Fruit fly (Drosophila melanogaster) whole organism, embryonic: ENCODE data around the gene CG12818.

Experiments used
- C15 ChIP-seq: fragments of 200-800 bp; sonication (Bioruptor generic); IDR thresholded peaks from 3 replicates; pipeline ENCODE4 v1.3.6; 2022; ENCODE audit warnings: missing biosample characterization, missing genetic modification characterization
- CG12299 ChIP-seq: fragments of 200-800 bp; sonication (Bioruptor generic); optimal IDR thresholded peaks from 2 replicates; lab custom pipeline; 2018; ENCODE audit warnings: missing biosample characterization, mild to moderate bottlenecking, missing genetic modification characterization
- CG12769 ChIP-seq: fragments of 200-800 bp; sonication (Bioruptor generic); optimal IDR thresholded peaks from 2 replicates; lab custom pipeline; 2019; ENCODE audit warnings: missing biosample characterization, mild to moderate bottlenecking, missing genetic modification characterization, moderate library complexity
- CG14441 ChIP-seq: fragments of 200-800 bp; sonication (Bioruptor generic); IDR thresholded peaks from 2 replicates; pipeline ENCODE4 v1.3.6; 2022; ENCODE audit warnings: missing biosample characterization, missing genetic modification characterization
- CG15479 ChIP-seq: fragments of 200-800 bp; sonication (Bioruptor generic); optimal IDR thresholded peaks from 3 replicates; lab custom pipeline; 2019; ENCODE audit warnings: missing biosample characterization, mild to moderate bottlenecking, missing genetic modification characterization, moderate library complexity
- CG16863 ChIP-seq: fragments of 200-800 bp; sonication (Bioruptor generic); optimal IDR thresholded peaks from 3 replicates; lab custom pipeline; 2016; ENCODE audit warnings: missing biosample characterization, missing genetic modification characterization
- CG18262 ChIP-seq: fragments of 200-800 bp; optimal IDR thresholded peaks from 3 replicates; lab custom pipeline; 2019; ENCODE audit warnings: missing biosample characterization, mild to moderate bottlenecking, missing genetic modification characterization, moderate library complexity
- CG2678 ChIP-seq: fragments of 200-800 bp; sonication (Bioruptor generic); optimal IDR thresholded peaks from 3 replicates; lab custom pipeline; 2019; ENCODE audit warnings: missing biosample characterization, mild to moderate bottlenecking, missing genetic modification characterization, moderate library complexity
- CG31365 ChIP-seq: fragments of 200-800 bp; sonication (Bioruptor generic); optimal IDR thresholded peaks from 2 replicates; lab custom pipeline; 2018; ENCODE audit warnings: missing biosample characterization, mild to moderate bottlenecking, missing genetic modification characterization
- CG31441 ChIP-seq: fragments of 200-800 bp; sonication (Bioruptor generic); IDR thresholded peaks from 2 replicates; pipeline ENCODE4 v1.3.6; 2022; ENCODE audit warnings: missing biosample characterization, missing genetic modification characterization
- CG4360 ChIP-seq: fragments of 200-800 bp; sonication (Bioruptor generic); IDR thresholded peaks from 2 replicates; pipeline ENCODE4 v1.3.6; 2022; ENCODE audit warnings: missing biosample characterization, missing genetic modification characterization
- CG4617 ChIP-seq: fragments of 200-800 bp; sonication (Bioruptor generic); optimal IDR thresholded peaks from 3 replicates; lab custom pipeline; 2016; ENCODE audit warnings: missing biosample characterization, missing genetic modification characterization, borderline replicate concordance
- CG4730 ChIP-seq: fragments of 200-800 bp; sonication (Bioruptor generic); IDR thresholded peaks from 2 replicates; pipeline ENCODE4 v1.3.6; 2022; ENCODE audit warnings: missing biosample characterization, missing genetic modification characterization
- CG6689 ChIP-seq: fragments of 200-800 bp; sonication (Bioruptor generic); IDR thresholded peaks from 2 replicates; pipeline ENCODE4 v1.3.6; 2022; ENCODE audit warnings: missing biosample characterization, missing genetic modification characterization
- CG8388 ChIP-seq: fragments of 200-800 bp; sonication (Bioruptor generic); optimal IDR thresholded peaks from 2 replicates; lab custom pipeline; 2019; ENCODE audit warnings: missing biosample characterization, mild to moderate bottlenecking, missing genetic modification characterization, moderate library complexity
- CG9727 ChIP-seq: fragments of 200-800 bp; sonication (Bioruptor generic); optimal IDR thresholded peaks from 3 replicates; lab custom pipeline; 2017; ENCODE audit warnings: missing biosample characterization, mild to moderate bottlenecking, missing genetic modification characterization
- CG9876 ChIP-seq: fragments of 200-800 bp; sonication (Bioruptor generic); optimal IDR thresholded peaks from 2 replicates; lab custom pipeline; 2016; ENCODE audit warnings: missing biosample characterization, missing genetic modification characterization
- CTCF ChIP-seq: fragments of 200-800 bp; sonication (Bioruptor generic); optimal IDR thresholded peaks from 2 replicates; lab custom pipeline; 2017; ENCODE audit warnings: missing biosample characterization, mild to moderate bottlenecking, missing genetic modification characterization, moderate library complexity
- CkIIα-i1 ChIP-seq: fragments of 200-800 bp; sonication (Bioruptor generic); IDR thresholded peaks from 2 replicates; pipeline ENCODE4 v1.3.6; 2022; ENCODE audit warnings: missing biosample characterization, missing genetic modification characterization
- D ChIP-seq, 2 experiments: fragments of 200-800 bp in 1 of 2; fragments of >200 bp in 1 of 2; sonication (Bioruptor generic) in 1 of 2; optimal IDR thresholded peaks; 2 replicates in 1 of 2; 3 replicates in 1 of 2; lab custom pipeline; 2017; ENCODE audit warnings: mild to moderate bottlenecking in 1 of 2, missing biosample characterization in 1 of 2, missing genetic modification characterization in 1 of 2, missing genetic modification reagents in 1 of 2
- Dll ChIP-seq: fragments of 200-800 bp; sonication (Bioruptor generic); IDR thresholded peaks from 4 replicates; pipeline ENCODE4 v1.3.6; 2022; ENCODE audit warnings: missing biosample characterization, missing genetic modification characterization; ENCODE audit not compliant: partially characterized antibody
- Fer3 ChIP-seq: fragments of 200-800 bp; sonication (Bioruptor generic); optimal IDR thresholded peaks from 2 replicates; lab custom pipeline; 2018; ENCODE audit warnings: missing biosample characterization, mild to moderate bottlenecking, missing genetic modification characterization, moderate library complexity
- Hmr ChIP-seq: fragments of 200-800 bp; sonication (Bioruptor generic); optimal IDR thresholded peaks from 3 replicates; lab custom pipeline; 2017; ENCODE audit warnings: mild to moderate bottlenecking, missing biosample characterization, missing genetic modification reagents, missing genetic modification characterization
- Hr3 ChIP-seq: fragments of 200-800 bp; sonication (Bioruptor generic); optimal IDR thresholded peaks from 3 replicates; lab custom pipeline; 2016; ENCODE audit warnings: missing biosample characterization, missing genetic modification characterization
- Hsf ChIP-seq: fragments of 200-800 bp; sonication (Bioruptor generic); optimal IDR thresholded peaks from 3 replicates; lab custom pipeline; 2016; ENCODE audit warnings: missing biosample characterization, missing genetic modification characterization
- MBD-R2 ChIP-seq: fragments of 200-800 bp; sonication (Bioruptor generic); IDR thresholded peaks from 2 replicates; pipeline ENCODE4 v1.3.6; 2022; ENCODE audit warnings: missing biosample characterization, missing genetic modification characterization
- NFAT ChIP-seq: fragments of 200-800 bp; sonication (Bioruptor generic); IDR thresholded peaks from 2 replicates; pipeline ENCODE4 v1.3.6; 2022; ENCODE audit warnings: missing biosample characterization, missing genetic modification characterization
- Spps ChIP-seq: fragments of 200-800 bp; sonication (Bioruptor generic); optimal IDR thresholded peaks from 2 replicates; lab custom pipeline; 2018; ENCODE audit warnings: missing biosample characterization, mild to moderate bottlenecking, missing genetic modification characterization
- Taf1 ChIP-seq: fragments of 200-800 bp; sonication (Bioruptor generic); IDR thresholded peaks from 2 replicates; pipeline ENCODE4 v1.3.6; 2022; ENCODE audit warnings: missing biosample characterization, missing genetic modification characterization
- Tbp ChIP-seq: fragments of >200 bp; optimal IDR thresholded peaks from 2 replicates; lab custom pipeline; 2018; ENCODE audit warnings: missing biosample characterization, missing genetic modification characterization
- caup ChIP-seq: fragments of 200-800 bp; sonication (Bioruptor generic); optimal IDR thresholded peaks from 3 replicates; lab custom pipeline; 2017; ENCODE audit warnings: missing biosample characterization, mild to moderate bottlenecking, missing genetic modification characterization, moderate library complexity; ENCODE audit not compliant: severe bottlenecking
- dm ChIP-seq: fragments of 200-800 bp; sonication (Bioruptor generic); optimal IDR thresholded peaks from 3 replicates; lab custom pipeline; 2016; ENCODE audit warnings: missing biosample characterization, missing genetic modification characterization
- esg ChIP-seq: fragments of 200-800 bp; sonication (Bioruptor generic); conservative IDR thresholded peaks from 2 replicates; pipeline ENCODE4 v1.3.6; 2022; ENCODE audit warnings: missing biosample characterization, missing genetic modification characterization
- ewg ChIP-seq: fragments of 200-800 bp; sonication (Bioruptor generic); optimal IDR thresholded peaks from 3 replicates; lab custom pipeline; 2017; ENCODE audit warnings: mild to moderate bottlenecking, missing biosample characterization, missing genetic modification reagents, missing genetic modification characterization
- fd96Cb ChIP-seq: fragments of 200-800 bp; sonication (Bioruptor generic); optimal IDR thresholded peaks from 2 replicates; lab custom pipeline; 2018; ENCODE audit warnings: missing biosample characterization, mild to moderate bottlenecking, missing genetic modification characterization, moderate library complexity
- h ChIP-seq: fragments of >200 bp; optimal IDR thresholded peaks from 2 replicates; lab custom pipeline; 2017
- her ChIP-seq: fragments of 200-800 bp; sonication (Bioruptor generic); optimal IDR thresholded peaks from 2 replicates; lab custom pipeline; 2016; ENCODE audit warnings: missing biosample characterization, missing genetic modification characterization
- jigr1 ChIP-seq: fragments of 200-800 bp; sonication (Bioruptor generic); IDR thresholded peaks from 3 replicates; pipeline ENCODE4 v1.3.6; 2022; ENCODE audit warnings: missing biosample characterization, missing genetic modification characterization
- jumu ChIP-seq: fragments of 200-800 bp; sonication (Bioruptor generic); optimal IDR thresholded peaks from 3 replicates; lab custom pipeline; 2016; ENCODE audit warnings: missing biosample characterization, missing genetic modification characterization
- lmd ChIP-seq: fragments of 200-800 bp; sonication (Bioruptor generic); IDR thresholded peaks from 2 replicates; pipeline ENCODE4 v1.3.6; 2022; ENCODE audit warnings: missing biosample characterization, missing genetic modification characterization
- oc ChIP-seq: fragments of 200-800 bp; sonication (Bioruptor generic); optimal IDR thresholded peaks from 2 replicates; lab custom pipeline; 2018; ENCODE audit warnings: missing biosample characterization, mild to moderate bottlenecking, missing genetic modification characterization, moderate library complexity
- odd ChIP-seq: fragments of 200-800 bp; sonication (Bioruptor generic); optimal IDR thresholded peaks from 2 replicates; lab custom pipeline; 2017; ENCODE audit warnings: missing biosample characterization, mild to moderate bottlenecking, missing genetic modification characterization
- repo ChIP-seq: fragments of 200-800 bp; sonication (Bioruptor generic); optimal IDR thresholded peaks from 2 replicates; lab custom pipeline; 2016; ENCODE audit warnings: missing biosample characterization, missing genetic modification characterization
- ro ChIP-seq: fragments of 200-800 bp; sonication (Bioruptor generic); IDR thresholded peaks from 2 replicates; pipeline ENCODE4 v1.3.6; 2022; ENCODE audit warnings: missing biosample characterization, missing genetic modification characterization
- sr ChIP-seq: fragments of 200-800 bp; sonication (Bioruptor generic); IDR thresholded peaks from 3 replicates; pipeline ENCODE4 v1.3.6; 2022; ENCODE audit warnings: missing biosample characterization, missing genetic modification characterization
- sug ChIP-seq: fragments of 200-800 bp; optimal IDR thresholded peaks from 2 replicates; lab custom pipeline; 2019; ENCODE audit warnings: missing biosample characterization, mild to moderate bottlenecking, missing genetic modification characterization, moderate library complexity
- tap ChIP-seq: fragments of 200-800 bp; optimal IDR thresholded peaks from 3 replicates; lab custom pipeline; 2019; ENCODE audit warnings: missing biosample characterization, mild to moderate bottlenecking, missing genetic modification characterization, moderate library complexity
- tgo ChIP-seq: fragments of 200-800 bp; sonication (Bioruptor generic); IDR thresholded peaks from 3 replicates; pipeline ENCODE4 v1.3.6; 2022; ENCODE audit warnings: missing biosample characterization, missing genetic modification characterization
- vnd ChIP-seq: fragments of 200-800 bp; sonication (Bioruptor generic); IDR thresholded peaks from 3 replicates; pipeline ENCODE4 v1.3.6; 2022; ENCODE audit warnings: missing biosample characterization, missing genetic modification characterization; ENCODE audit not compliant: partially characterized antibody
- vvl ChIP-seq: fragments of 200-800 bp; sonication (Bioruptor generic); IDR thresholded peaks from 2 replicates; pipeline ENCODE4 v1.3.6; 2022; ENCODE audit warnings: missing biosample characterization, missing genetic modification characterization

Gene CG12818

dm6 chr3R:10356563-10357363, 25.4 kb downstream of the CG12818 start (continued):
- TF ChIP-seq Tbp (no peak), D (optimal IDR thresholded peaks at IDR 0.05; lab: Kevin White, UChicago) (no peak), D (GFP tag; optimal IDR thresholded peaks at IDR 0.05; lab: Kevin White, UChicago) (peak; percentile 67), jumu (GFP tag; lab: Kevin White, UChicago) (peak; percentile 79), C15 (no peak), jigr1 (GFP tag; lab: Robert Waterston, UW) (no peak), her (GFP tag; lab: Kevin White, UChicago) (peak; percentile 65), CG9876 (peak; percentile 20), CG9727 (GFP tag; lab: Kevin White, UChicago) (peak; percentile 93), CG12299 (peak; percentile 71), sr (GFP tag; lab: Robert Waterston, UW) (no peak), ro (GFP tag; lab: Robert Waterston, UW) (no peak), Spps (tag; lab: Kevin White, UChicago) (peak; percentile 60), CG4360 (GFP tag; lab: Robert Waterston, UW) (no peak), CG8388 (GFP tag; lab: Kevin White, UChicago) (peak; percentile 89), tap (peak; percentile 83), ewg (GFP tag; lab: Kevin White, UChicago) (peak; percentile 56), fd96Cb (tag; lab: Kevin White, UChicago) (peak; percentile 84), CG31441 (GFP tag; lab: Robert Waterston, UW) (no peak), h (lab: Kevin White, UChicago) (no peak), Hsf (GFP tag; lab: Kevin White, UChicago) (peak; percentile 84), CG12769 (tag; lab: Kevin White, UChicago) (no peak), dm (GFP tag; lab: Kevin White, UChicago) (peak; percentile 64), tgo (GFP tag; lab: Robert Waterston, UW) (no peak), CG2678 (tag; lab: Kevin White, UChicago) (peak; percentile 90), Dll (no peak), vvl (GFP tag; lab: Robert Waterston, UW) (no peak), Taf1 (no peak), MBD-R2 (GFP tag; lab: Robert Waterston, UW) (no peak; the same call in 1 of the 2 replicates), Hr3 (GFP tag; lab: Kevin White, UChicago) (peak; percentile 73), odd (GFP tag; lab: Kevin White, UChicago) (peak; percentile 82), oc (tag; lab: Kevin White, UChicago) (peak; percentile 79), CG15479 (GFP tag; lab: Kevin White, UChicago) (no peak), caup (GFP tag; lab: Kevin White, UChicago) (peak; percentile 77), esg (no peak; the same call in 1 of the 2 replicates), CG18262 (peak; percentile 89), sug (no peak), CTCF (GFP tag; lab: Kevin White, UChicago) (no peak), CG14441 (GFP tag; lab: Robert Waterston, UW) (no peak), CG31365 (tag; lab: Kevin White, UChicago) (peak; percentile 34), repo (GFP tag; lab: Kevin White, UChicago) (peak; percentile 37), NFAT (GFP tag; lab: Robert Waterston, UW) (no peak), CG6689 (GFP tag; lab: Robert Waterston, UW) (no peak), CG16863 (GFP tag; lab: Kevin White, UChicago) (peak; percentile 82), CG4730 (GFP tag; lab: Robert Waterston, UW) (no peak), CG4617 (GFP tag; lab: Kevin White, UChicago) (peak; percentile 56), Fer3 (tag; lab: Kevin White, UChicago) (peak; percentile 78), Hmr (peak; percentile 86), vnd (GFP tag; lab: Robert Waterston, UW) (no peak), CkIIα-i1 (GFP tag; lab: Robert Waterston, UW) (no peak), lmd (no peak)
